Worm (Caenorhabditis elegans) whole organism, mixed stage, embryonic: ENCODE results near the gene Y49A3A.4.
"Not testable (repeated sequence)": the region's sequence is repeated elsewhere in the genome, so short reads cannot be mapped to it uniquely, and the experiment has no call there.

Source experiments
- bed-3 ChIP-seq: fragments of 200-800 bp; sonication (Bioruptor generic); optimal IDR thresholded peaks from 3 replicates; lab custom pipeline; 2018; ENCODE audit warnings: mild to moderate bottlenecking, missing genetic modification characterization, moderate library complexity, missing compliant biosample characterization
- ceh-39 ChIP-seq: fragments of 150-350 bp; optimal IDR thresholded peaks from 2 replicates; lab custom pipeline; 2014; ENCODE audit warnings: missing biosample characterization, missing genetic modification characterization
- ceh-83 ChIP-seq: fragments of 200-800 bp; sonication (Bioruptor generic); optimal IDR thresholded peaks from 2 replicates; lab custom pipeline; 2018; ENCODE audit warnings: mild to moderate bottlenecking, missing genetic modification characterization, missing compliant biosample characterization
- elt-3 ChIP-seq: fragments of 150-350 bp; optimal IDR thresholded peaks from 2 replicates; lab custom pipeline; 2014; ENCODE audit warnings: missing biosample characterization, missing genetic modification characterization
- ham-2 ChIP-seq: fragments of 200-800 bp; sonication (Bioruptor generic); optimal IDR thresholded peaks from 2 replicates; lab custom pipeline; 2018; ENCODE audit warnings: mild to moderate bottlenecking, missing genetic modification characterization, missing compliant biosample characterization
- hlh-1 ChIP-seq: fragments of 150-350 bp; optimal IDR thresholded peaks from 2 replicates; lab custom pipeline; 2014; ENCODE audit warnings: missing biosample characterization, missing genetic modification reagents, missing genetic modification characterization
- lsy-2 ChIP-seq: fragments of 150-350 bp; optimal IDR thresholded peaks from 2 replicates; lab custom pipeline; 2014; ENCODE audit warnings: missing biosample characterization, missing genetic modification characterization
- mab-5 ChIP-seq: fragments of 150-350 bp; optimal IDR thresholded peaks from 2 replicates; lab custom pipeline; 2014; ENCODE audit warnings: missing biosample characterization, missing genetic modification characterization
- mep-1 ChIP-seq: fragments of 150-350 bp; optimal IDR thresholded peaks from 2 replicates; lab custom pipeline; 2017; ENCODE audit warnings: missing biosample characterization, missing genetic modification reagents, missing genetic modification characterization, inconsistent platforms
- nhr-2 ChIP-seq: fragments of 150-350 bp; optimal IDR thresholded peaks from 2 replicates; lab custom pipeline; 2014; ENCODE audit warnings: missing biosample characterization, missing genetic modification characterization
- nhr-237 ChIP-seq: fragments of 150-350 bp; optimal IDR thresholded peaks from 2 replicates; lab custom pipeline; 2014; ENCODE audit warnings: missing biosample characterization, missing genetic modification characterization
- nhr-28 ChIP-seq: fragments of 150-350 bp; optimal IDR thresholded peaks from 2 replicates; lab custom pipeline; 2014; ENCODE audit warnings: missing biosample characterization, missing genetic modification characterization
- pha-4 ChIP-seq: fragments of 150-350 bp; optimal IDR thresholded peaks from 2 replicates; lab custom pipeline; 2018; ENCODE audit warnings: missing biosample characterization, missing genetic modification reagents, missing genetic modification characterization
- unc-62 ChIP-seq: fragments of 150-350 bp; optimal IDR thresholded peaks from 2 replicates; lab custom pipeline; 2014; ENCODE audit warnings: missing biosample characterization, missing genetic modification reagents, missing genetic modification characterization

- not testable (repeated sequence) for TF ChIP-seq nhr-28 (tag; lab: Kevin White, UChicago); mab-5 (tag; lab: Kevin White, UChicago); pha-4; mep-1 (tag; lab: Kevin White, UChicago); lsy-2 (tag; lab: Kevin White, UChicago); elt-3 (tag; lab: Kevin White, UChicago); unc-62 (GFP tag; lab: Kevin White, UChicago); nhr-237; bed-3 (GFP tag; lab: Kevin White, UChicago); ham-2 (GFP tag; lab: Kevin White, UChicago); nhr-2 (tag; lab: Kevin White, UChicago); ceh-83 (GFP tag; lab: Kevin White, UChicago); hlh-1 (tag; lab: Kevin White, UChicago); ceh-39 (tag; lab: Kevin White, UChicago)
These were observed 50.5 kb downstream of the Y49A3A.4 start, which contains the start of gene spig-5 for ce11 chrV:14308164-14308563.
